Worm (Caenorhabditis elegans) whole organism, L2 larva: ENCODE results near the gene hrg-4.

Source experiments
- C34F6.9 ChIP-seq: fragments of 150-350 bp; optimal IDR thresholded peaks from 2 replicates; lab custom pipeline; 2014; ENCODE audit warnings: missing biosample characterization, missing genetic modification characterization
- F13H6.1 ChIP-seq: sonication (generic microtip); optimal IDR thresholded peaks from 2 replicates; lab custom pipeline; 2016; ENCODE audit warnings: missing genetic modification characterization, missing compliant biosample characterization
- R02D3.7 ChIP-seq: fragments of 150-350 bp; optimal IDR thresholded peaks from 2 replicates; lab custom pipeline; 2014; ENCODE audit warnings: missing biosample characterization, missing genetic modification characterization
- Y55F3AM.14 ChIP-seq: fragments of 200-800 bp; sonication (Bioruptor generic); optimal IDR thresholded peaks from 2 replicates; lab custom pipeline; 2018; ENCODE audit warnings: mild to moderate bottlenecking, missing genetic modification characterization, missing compliant biosample characterization
- ZK546.5 ChIP-seq: sonication (generic microtip); optimal IDR thresholded peaks from 2 replicates; lab custom pipeline; 2017; ENCODE audit warnings: missing biosample characterization, missing genetic modification characterization
- alr-1 ChIP-seq: fragments of 150-350 bp; optimal IDR thresholded peaks from 2 replicates; lab custom pipeline; 2014; ENCODE audit warnings: missing biosample characterization, missing genetic modification characterization
- blmp-1 ChIP-seq: sonication (generic microtip); optimal IDR thresholded peaks from 2 replicates; lab custom pipeline; 2017; ENCODE audit warnings: missing genetic modification characterization, mild to moderate bottlenecking, missing compliant biosample characterization, antibody characterized with exemption, moderate library complexity; ENCODE audit not compliant: insufficient read depth
- ceh-16 ChIP-seq: fragments of 150-350 bp; optimal IDR thresholded peaks from 2 replicates; lab custom pipeline; 2014; ENCODE audit warnings: missing biosample characterization, missing genetic modification characterization
- crh-2 ChIP-seq: sonication (generic microtip); optimal IDR thresholded peaks from 2 replicates; lab custom pipeline; 2017; ENCODE audit warnings: missing biosample characterization, missing genetic modification characterization
- dmd-4 ChIP-seq: sonication (generic microtip); optimal IDR thresholded peaks from 2 replicates; lab custom pipeline; 2017; ENCODE audit warnings: missing biosample characterization, missing genetic modification characterization
- egl-27 ChIP-seq: sonication (generic microtip); optimal IDR thresholded peaks from 3 replicates; lab custom pipeline; 2017; ENCODE audit warnings: missing biosample characterization, missing genetic modification reagents, missing genetic modification characterization
- elt-3 ChIP-seq: sonication (generic microtip); optimal IDR thresholded peaks from 2 replicates; lab custom pipeline; 2017; ENCODE audit warnings: missing biosample characterization, missing genetic modification characterization
- gmeb-1 ChIP-seq: fragments of 150-350 bp; optimal IDR thresholded peaks from 2 replicates; lab custom pipeline; 2014; ENCODE audit warnings: missing biosample characterization, missing genetic modification characterization
- lin-13 ChIP-seq: fragments of 150-350 bp; optimal IDR thresholded peaks from 2 replicates; lab custom pipeline; 2014; ENCODE audit warnings: missing biosample characterization, missing genetic modification reagents, missing genetic modification characterization
- lin-39 ChIP-seq: fragments of 150-350 bp; optimal IDR thresholded peaks from 2 replicates; lab custom pipeline; 2014; ENCODE audit warnings: missing biosample characterization, missing genetic modification reagents, missing genetic modification characterization
- mab-5 ChIP-seq: fragments of 150-350 bp; optimal IDR thresholded peaks from 2 replicates; lab custom pipeline; 2014; ENCODE audit warnings: missing biosample characterization, missing genetic modification characterization
- mdl-1 ChIP-seq, 2 experiments: fragments of 150-350 bp in 1 of 2; sonication (generic microtip) in 1 of 2; optimal IDR thresholded peaks; 2 replicates each; lab custom pipeline; 2017; ENCODE audit warnings: missing biosample characterization in 2 of 2, missing genetic modification characterization in 2 of 2
- nhr-11 ChIP-seq: fragments of 150-350 bp; optimal IDR thresholded peaks from 2 replicates; lab custom pipeline; 2014; ENCODE audit warnings: missing biosample characterization, missing genetic modification characterization
- nhr-12 ChIP-seq: fragments of 150-350 bp; optimal IDR thresholded peaks from 2 replicates; lab custom pipeline; 2014; ENCODE audit warnings: missing biosample characterization, missing genetic modification characterization
- nhr-129 ChIP-seq: fragments of 150-350 bp; optimal IDR thresholded peaks from 2 replicates; lab custom pipeline; 2014; ENCODE audit warnings: missing biosample characterization, missing genetic modification characterization
- nhr-21 ChIP-seq: fragments of 150-350 bp; optimal IDR thresholded peaks from 2 replicates; lab custom pipeline; 2014; ENCODE audit warnings: missing biosample characterization, missing genetic modification characterization
- nhr-23 ChIP-seq: fragments of 150-350 bp; optimal IDR thresholded peaks from 2 replicates; lab custom pipeline; 2014; ENCODE audit warnings: missing biosample characterization, missing genetic modification reagents, missing genetic modification characterization
- nhr-237 ChIP-seq: fragments of 150-350 bp; optimal IDR thresholded peaks from 2 replicates; lab custom pipeline; 2014; ENCODE audit warnings: missing biosample characterization, missing genetic modification characterization
- nhr-25 ChIP-seq: fragments of 150-350 bp; sonication (generic microtip); optimal IDR thresholded peaks from 3 replicates; lab custom pipeline; 2014; ENCODE audit warnings: missing biosample characterization, missing genetic modification characterization
- sem-4 ChIP-seq: fragments of 150-350 bp; optimal IDR thresholded peaks from 2 replicates; lab custom pipeline; 2014; ENCODE audit warnings: missing biosample characterization, missing genetic modification reagents, missing genetic modification characterization
- skn-1 ChIP-seq: sonication (generic microtip); optimal IDR thresholded peaks from 2 replicates; lab custom pipeline; 2017; ENCODE audit warnings: missing biosample characterization, missing genetic modification characterization
- sma-3 ChIP-seq: sonication (generic microtip); optimal IDR thresholded peaks from 2 replicates; lab custom pipeline; 2016; ENCODE audit warnings: missing genetic modification reagents, missing genetic modification characterization, missing compliant biosample characterization
- sma-9 ChIP-seq, 2 experiments: fragments of 150-350 bp in 1 of 2; sonication (generic microtip) in 1 of 2; optimal IDR thresholded peaks; 2 replicates each; lab custom pipeline; 2014 to 2016; ENCODE audit warnings: missing genetic modification characterization in 2 of 2, mild to moderate bottlenecking in 1 of 2, missing biosample characterization in 1 of 2, missing compliant biosample characterization in 1 of 2, missing genetic modification reagents in 1 of 2, moderate library complexity in 1 of 2
- unc-39 ChIP-seq: fragments of 150-350 bp; optimal IDR thresholded peaks from 2 replicates; lab custom pipeline; 2014; ENCODE audit warnings: missing biosample characterization, missing genetic modification characterization
- unc-55 ChIP-seq: fragments of 150-350 bp; sonication (generic microtip); optimal IDR thresholded peaks from 3 replicates; lab custom pipeline; 2014; ENCODE audit warnings: missing biosample characterization, missing genetic modification reagents, missing genetic modification characterization
- unc-62 ChIP-seq: fragments of 150-350 bp; optimal IDR thresholded peaks from 2 replicates; lab custom pipeline; 2014; ENCODE audit warnings: missing biosample characterization, missing genetic modification reagents, missing genetic modification characterization
- zag-1 ChIP-seq: fragments of 150-350 bp; optimal IDR thresholded peaks from 2 replicates; lab custom pipeline; 2014; ENCODE audit warnings: missing biosample characterization, missing genetic modification characterization
- ztf-1 ChIP-seq: fragments of 200-800 bp; sonication (Bioruptor generic); conservative IDR thresholded peaks from 2 replicates; pipeline ENCODE4 v1.3.6; 2022; ENCODE audit warnings: missing genetic modification characterization, missing compliant biosample characterization
- ztf-4 ChIP-seq: fragments of 150-350 bp; optimal IDR thresholded peaks from 2 replicates; lab custom pipeline; 2014; ENCODE audit warnings: missing biosample characterization, missing genetic modification characterization

hrg-4 gene

DNA sequence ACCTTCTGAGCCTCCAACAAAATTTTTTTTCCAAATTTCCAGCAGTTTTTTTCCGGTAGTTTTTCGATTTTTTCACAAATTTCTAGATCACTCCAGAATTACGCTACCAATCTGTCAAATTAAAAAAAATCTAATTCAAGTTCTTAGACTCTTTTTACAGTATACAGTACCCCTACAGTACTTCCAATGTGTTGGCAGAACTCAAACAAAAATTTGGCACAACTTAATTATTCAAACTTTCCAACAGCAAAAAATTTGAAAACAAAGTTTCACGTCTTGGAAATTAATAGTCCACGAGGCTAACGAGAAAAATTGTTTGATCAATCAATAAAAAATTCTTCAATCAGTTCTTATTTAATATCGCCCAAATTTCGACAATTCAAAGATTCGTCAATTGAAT is 19.0 kb upstream of the hrg-4 start, which contains the start of gene F36H1.3:
TSS of gene F36H1.3 (plus strand) at position 323 of the 400 bp plus-strand sequence.
- no peak for TF ChIP-seq egl-27 (tag; lab: Kevin White, UChicago)
- TF ChIP-seq R02D3.7 (tag; lab: Kevin White, UChicago) = no peak
- TF ChIP-seq skn-1 (tag; lab: Kevin White, UChicago) = no peak
- TF ChIP-seq nhr-237 (tag; lab: Kevin White, UChicago) = no peak
- TF ChIP-seq nhr-25 = no peak
- TF ChIP-seq dmd-4 (tag; lab: Kevin White, UChicago) = no peak
- no peak for TF ChIP-seq ztf-1 (GFP tag; lab: Robert Waterston, UW)
- TF ChIP-seq, all 48 proteins: peak for 0

- no peak for TF ChIP-seq ztf-4
Measured at ce11 chrIV:11048871-11049270, 18.1 kb upstream of the hrg-4 start, which contains the start of gene F36H1.11. Gene F36H1.11, plus strand, starts transcription at chrIV:11049171.

DNA sequence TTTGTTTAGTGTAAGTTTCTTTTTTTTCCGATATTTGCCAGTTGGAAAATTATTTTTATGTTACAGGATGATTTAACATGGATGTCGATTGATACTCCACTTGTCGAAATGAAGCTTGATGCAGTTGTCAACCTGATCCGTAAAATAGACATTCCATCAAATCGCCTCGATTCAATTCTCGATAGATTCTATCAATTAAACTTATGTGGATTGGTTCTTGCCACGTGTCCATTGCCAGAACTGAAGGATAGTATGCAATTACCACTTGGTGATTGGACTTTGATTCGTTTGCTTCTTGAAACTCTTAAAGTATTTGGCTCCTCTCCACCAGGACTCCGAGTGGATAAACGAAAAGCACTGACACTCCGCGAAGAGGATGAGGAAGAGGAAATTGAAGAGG is 13.6 kb upstream of the hrg-4 start:
- TF ChIP-seq sma-9 (GFP tag; optimal IDR thresholded peaks at IDR 0.05; lab: Kevin White, UChicago) (no peak), sma-9 (tag; optimal IDR thresholded peaks at IDR 0.05; lab: Kevin White, UChicago) (no peak), unc-55 (no peak), R02D3.7 (tag; lab: Kevin White, UChicago) (no peak), unc-39 (no peak), nhr-12 (no peak), ceh-16 (tag; lab: Kevin White, UChicago) (no peak), alr-1 (tag; lab: Kevin White, UChicago) (no peak), lin-39 (tag; lab: Kevin White, UChicago) (no peak), nhr-129 (no peak), Y55F3AM.14 (no peak), lin-13 (no peak), blmp-1 (no peak), C34F6.9 (tag; lab: Kevin White, UChicago) (no peak)

DNA sequence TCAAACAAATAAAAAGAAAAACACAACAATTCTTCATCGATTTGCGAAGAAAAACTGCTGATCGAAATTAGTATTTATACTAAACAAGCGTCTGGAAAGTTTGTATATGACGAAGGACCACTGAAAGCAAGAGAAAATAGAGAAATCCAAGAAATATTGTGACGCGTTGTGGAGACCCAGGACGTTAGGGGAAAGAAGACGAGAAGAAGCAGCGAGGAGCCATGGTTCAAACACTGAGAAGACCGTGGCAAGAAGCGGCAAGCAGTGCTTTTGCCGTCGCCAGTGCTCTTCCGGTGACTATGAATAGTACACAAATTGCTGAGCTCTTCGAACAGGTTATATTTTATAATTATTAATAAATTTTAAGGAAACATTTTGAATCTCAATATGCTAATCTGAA is 7.9 kb upstream of the hrg-4 start:
- TF ChIP-seq C34F6.9 (tag; lab: Kevin White, UChicago) = peak; percentile 53
- TF ChIP-seq unc-55 = peak; percentile 64
- no peak for TF ChIP-seq egl-27 (tag; lab: Kevin White, UChicago)

ce11 chrIV:11038618-11038664 is 7.6 kb upstream of the hrg-4 start, which contains the start of gene kdin-1:
Gene kdin-1, plus strand, starts transcription at chrIV:11038655.
- TF ChIP-seq C34F6.9 (tag; lab: Kevin White, UChicago) (no peak), skn-1 (tag; lab: Kevin White, UChicago) (no peak), mab-5 (no peak), nhr-11 (tag; lab: Kevin White, UChicago) (no peak), unc-55 (no peak), gmeb-1 (tag; lab: Kevin White, UChicago) (no peak), crh-2 (tag; lab: Kevin White, UChicago) (no peak), unc-62 (no peak), nhr-12 (no peak), R02D3.7 (tag; lab: Kevin White, UChicago) (no peak)
- TF ChIP-seq, all 48 proteins: peak for 0

ce11 chrIV:11038218-11038617 is 7.4 kb upstream of the hrg-4 start:
- no peak for TF ChIP-seq sma-9 (GFP tag; optimal IDR thresholded peaks at IDR 0.05; lab: Kevin White, UChicago)
- no peak for TF ChIP-seq sma-9 (tag; optimal IDR thresholded peaks at IDR 0.05; lab: Kevin White, UChicago)
- no peak for TF ChIP-seq nhr-23 (tag; lab: Kevin White, UChicago)
- TF ChIP-seq mdl-1 (tag; optimal IDR thresholded peaks at IDR 0.05; lab: Kevin White, UChicago) = no peak
- TF ChIP-seq ZK546.5 = no peak
- no peak for TF ChIP-seq sma-3 (GFP tag; lab: Kevin White, UChicago)
- no peak for TF ChIP-seq egl-27 (tag; lab: Kevin White, UChicago)
- TF ChIP-seq nhr-129 = no peak
- TF ChIP-seq unc-62 = no peak
- no peak for TF ChIP-seq R02D3.7 (tag; lab: Kevin White, UChicago)
- no peak for TF ChIP-seq mab-5
- no peak for TF ChIP-seq sem-4
- no peak for TF ChIP-seq nhr-12
- no peak for TF ChIP-seq nhr-21 (tag; lab: Kevin White, UChicago)
- TF ChIP-seq F13H6.1 = no peak
- TF ChIP-seq elt-3 (tag; lab: Kevin White, UChicago) = no peak
- TF ChIP-seq nhr-237 (tag; lab: Kevin White, UChicago) = no peak
- no peak for TF ChIP-seq lin-13
- no peak for TF ChIP-seq zag-1 (tag; lab: Kevin White, UChicago)
